Worm (Caenorhabditis elegans) whole organism, mixed stage, embryonic: ENCODE results near the gene patr-1.

Source experiments
- mls-2 ChIP-seq: sonication (generic microtip); optimal IDR thresholded peaks from 2 replicates; lab custom pipeline; 2016; ENCODE audit warnings: mild to moderate bottlenecking, missing genetic modification characterization, moderate library complexity, missing compliant biosample characterization
- nhr-28 ChIP-seq: fragments of 150-350 bp; optimal IDR thresholded peaks from 2 replicates; lab custom pipeline; 2014; ENCODE audit warnings: missing biosample characterization, missing genetic modification characterization
- nhr-76 ChIP-seq: sonication (generic microtip); optimal IDR thresholded peaks from 2 replicates; lab custom pipeline; 2017; ENCODE audit warnings: missing biosample characterization, missing genetic modification characterization

DNA sequence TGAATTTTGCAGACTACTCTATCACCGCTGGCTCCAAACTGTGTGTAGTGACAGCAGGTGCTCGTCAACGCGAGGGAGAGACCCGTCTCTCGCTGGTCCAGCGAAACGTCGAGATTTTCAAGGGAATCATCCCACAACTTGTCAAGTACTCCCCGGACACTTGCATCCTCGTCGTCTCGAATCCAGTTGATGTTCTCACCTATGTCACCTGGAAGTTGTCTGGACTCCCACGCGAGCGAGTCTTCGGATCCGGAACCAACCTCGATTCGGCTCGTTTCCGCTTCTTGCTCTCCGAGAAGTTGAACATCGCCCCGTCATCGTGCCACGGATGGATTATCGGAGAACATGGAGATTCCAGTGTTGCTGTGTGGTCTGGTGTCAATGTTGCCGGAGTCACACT lies 52.1 kb downstream of the patr-1 start:
- TF ChIP-seq mls-2 (tag; lab: Kevin White, UChicago) = no peak
- TF ChIP-seq nhr-76 (tag; lab: Kevin White, UChicago) = no peak
- no peak for TF ChIP-seq nhr-28 (tag; lab: Kevin White, UChicago)
